Worm (Caenorhabditis elegans) whole organism, midembryonic: Measurements from ENCODE around the gene lgc-34.

Experiments used
- T22C8.4 ChIP-seq: fragments of 200-800 bp; sonication (Bioruptor generic); IDR thresholded peaks from 2 replicates; pipeline ENCODE4 v1.3.6; 2022; ENCODE audit warnings: missing genetic modification characterization, missing compliant biosample characterization
- cog-1 ChIP-seq: sonication (generic microtip); optimal IDR thresholded peaks from 2 replicates; lab custom pipeline; 2016; ENCODE audit warnings: missing genetic modification characterization, missing compliant biosample characterization
- flt-1 ChIP-seq: fragments of 200-800 bp; sonication (Bioruptor generic); IDR thresholded peaks from 2 replicates; pipeline ENCODE4 v1.3.6; 2022; ENCODE audit warnings: missing genetic modification characterization, missing compliant biosample characterization
- klf-2 ChIP-seq: fragments of 200-800 bp; sonication (Bioruptor generic); conservative IDR thresholded peaks from 2 replicates; pipeline ENCODE4 v1.3.6; 2022; ENCODE audit warnings: missing genetic modification reagents, missing genetic modification characterization, missing compliant biosample characterization
- med-1 ChIP-seq: sonication (generic microtip); optimal IDR thresholded peaks from 2 replicates; lab custom pipeline; 2017; ENCODE audit warnings: missing genetic modification characterization, mild to moderate bottlenecking, missing compliant biosample characterization, antibody characterized with exemption, missing genetic modification reagents; ENCODE audit not compliant: insufficient read depth
- ref-1 ChIP-seq: fragments of 200-800 bp; sonication (Bioruptor generic); conservative IDR thresholded peaks from 2 replicates; pipeline ENCODE4 v1.3.6; 2022; ENCODE audit warnings: missing genetic modification reagents, missing genetic modification characterization, missing compliant biosample characterization
- ztf-23 ChIP-seq: fragments of 200-800 bp; sonication (Bioruptor generic); IDR thresholded peaks from 2 replicates; pipeline ENCODE4 v1.3.6; 2022; ENCODE audit warnings: missing genetic modification reagents, missing genetic modification characterization, missing compliant biosample characterization

DNA sequence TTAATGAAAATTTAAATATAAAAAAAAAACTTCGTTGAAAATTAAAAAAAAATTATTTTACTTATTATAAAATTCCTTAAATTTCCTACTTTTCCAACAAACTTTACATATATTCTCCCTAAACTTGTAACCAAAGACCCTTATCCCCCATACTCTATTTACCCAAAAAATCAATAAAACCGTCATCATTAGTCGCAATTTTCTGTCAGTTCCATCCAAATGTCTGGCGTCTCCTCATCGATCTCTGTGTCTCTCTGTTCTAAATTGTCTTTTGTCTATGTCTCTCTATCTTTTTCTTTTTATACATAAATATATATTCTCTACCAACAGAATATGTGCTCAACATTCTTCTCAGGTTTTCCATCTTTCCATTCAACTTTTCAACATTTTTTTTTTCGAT is 29.0 kb downstream of the lgc-34 start:
- TF ChIP-seq flt-1 = no peak
- no peak for TF ChIP-seq med-1
- TF ChIP-seq ztf-23 (GFP tag; lab: Robert Waterston, UW) = no peak
- TF ChIP-seq cog-1 (tag; lab: Kevin White, UChicago) = no peak
- no peak for TF ChIP-seq ref-1
- TF ChIP-seq klf-2 (GFP tag; lab: Robert Waterston, UW) = no peak
- peak; percentile 52 for TF ChIP-seq T22C8.4 (GFP tag; lab: Robert Waterston, UW)
